Fruit fly (Drosophila melanogaster) whole organism, embryonic: ENCODE results near the gene inaE.
A peak's percentile ranks its signal among the peaks of the same experiment; 100 is the strongest.

Experiments used
- CG10321 ChIP-seq: fragments of 200-800 bp; sonication (Bioruptor generic); IDR thresholded peaks from 2 replicates; pipeline ENCODE4 v1.3.6; 2022; ENCODE audit warnings: missing biosample characterization, missing genetic modification characterization
- CG10431 ChIP-seq: fragments of 200-800 bp; sonication (Bioruptor generic); optimal IDR thresholded peaks from 3 replicates; lab custom pipeline; 2018; ENCODE audit warnings: missing biosample characterization, mild to moderate bottlenecking, missing genetic modification characterization
- CG10654 ChIP-seq: fragments of 200-800 bp; sonication (Bioruptor generic); optimal IDR thresholded peaks from 2 replicates; lab custom pipeline; 2016; ENCODE audit warnings: missing biosample characterization, missing genetic modification characterization
- CG11093 ChIP-seq: fragments of 200-800 bp; sonication (Bioruptor generic); IDR thresholded peaks from 3 replicates; pipeline ENCODE4 v1.3.6; 2022; ENCODE audit warnings: missing biosample characterization, missing genetic modification characterization
- CG13123 ChIP-seq: fragments of 200-800 bp; sonication (Bioruptor generic); optimal IDR thresholded peaks from 2 replicates; lab custom pipeline; 2016; ENCODE audit warnings: missing biosample characterization, missing genetic modification characterization
- CG13424 ChIP-seq: fragments of 200-800 bp; sonication (Bioruptor generic); optimal IDR thresholded peaks from 2 replicates; lab custom pipeline; 2019; ENCODE audit warnings: missing biosample characterization, mild to moderate bottlenecking, missing genetic modification characterization, moderate library complexity
- CG13775 ChIP-seq: fragments of 200-800 bp; sonication (Bioruptor generic); optimal IDR thresholded peaks from 3 replicates; lab custom pipeline; 2017; ENCODE audit warnings: missing biosample characterization, mild to moderate bottlenecking, missing genetic modification characterization
- CG14710 ChIP-seq: fragments of 200-800 bp; sonication (Bioruptor generic); optimal IDR thresholded peaks from 3 replicates; lab custom pipeline; 2019; ENCODE audit warnings: missing biosample characterization, mild to moderate bottlenecking, missing genetic modification characterization, moderate library complexity
- CG1529 ChIP-seq: fragments of 200-800 bp; sonication (Bioruptor generic); optimal IDR thresholded peaks from 3 replicates; lab custom pipeline; 2018; ENCODE audit warnings: missing biosample characterization, missing genetic modification characterization
- CG16815 ChIP-seq: fragments of 200-800 bp; sonication (Bioruptor generic); optimal IDR thresholded peaks from 3 replicates; lab custom pipeline; 2017; ENCODE audit warnings: missing biosample characterization, mild to moderate bottlenecking, missing genetic modification characterization
- CG17568 ChIP-seq: fragments of 200-800 bp; sonication (Bioruptor generic); optimal IDR thresholded peaks from 2 replicates; lab custom pipeline; 2018; ENCODE audit warnings: missing biosample characterization, mild to moderate bottlenecking, missing genetic modification characterization, moderate library complexity
- CG17612 ChIP-seq: fragments of 200-800 bp; sonication (Bioruptor generic); IDR thresholded peaks from 2 replicates; pipeline ENCODE4 v1.3.6; 2022; ENCODE audit warnings: missing biosample characterization, missing genetic modification characterization
- CG2889 ChIP-seq: fragments of 200-800 bp; sonication (Bioruptor generic); IDR thresholded peaks from 3 replicates; pipeline ENCODE4 v1.3.6; 2022; ENCODE audit warnings: missing biosample characterization, missing genetic modification characterization
- CG30020 ChIP-seq: fragments of 200-800 bp; optimal IDR thresholded peaks from 2 replicates; lab custom pipeline; 2019; ENCODE audit warnings: missing biosample characterization, mild to moderate bottlenecking, missing genetic modification characterization, moderate library complexity
- CG31224 ChIP-seq: fragments of 200-800 bp; sonication (Bioruptor generic); IDR thresholded peaks from 2 replicates; pipeline ENCODE4 v1.3.6; 2022; ENCODE audit warnings: missing biosample characterization, missing genetic modification characterization
- CG31365 ChIP-seq: fragments of 200-800 bp; sonication (Bioruptor generic); optimal IDR thresholded peaks from 2 replicates; lab custom pipeline; 2018; ENCODE audit warnings: missing biosample characterization, mild to moderate bottlenecking, missing genetic modification characterization
- CG3726 ChIP-seq: fragments of 200-800 bp; sonication (Bioruptor generic); IDR thresholded peaks from 3 replicates; pipeline ENCODE4, ENCODE4 v1.3.6; 2022; ENCODE audit warnings: missing biosample characterization, missing genetic modification characterization
- CG6175 ChIP-seq: fragments of 200-800 bp; sonication (Bioruptor generic); IDR thresholded peaks from 3 replicates; pipeline ENCODE4 v1.3.6; 2022; ENCODE audit warnings: missing biosample characterization, missing genetic modification characterization
- CG6254 ChIP-seq: fragments of 200-800 bp; sonication (Bioruptor generic); optimal IDR thresholded peaks from 3 replicates; lab custom pipeline; 2017; ENCODE audit warnings: mild to moderate bottlenecking, missing biosample characterization, missing genetic modification reagents, missing genetic modification characterization
- CG6765 ChIP-seq: fragments of 200-800 bp; sonication (Bioruptor generic); optimal IDR thresholded peaks from 3 replicates; lab custom pipeline; 2017; ENCODE audit warnings: missing biosample characterization, mild to moderate bottlenecking, missing genetic modification characterization
- CG7928 ChIP-seq: fragments of 200-800 bp; sonication (Bioruptor generic); optimal IDR thresholded peaks from 2 replicates; lab custom pipeline; 2017; ENCODE audit warnings: missing biosample characterization, mild to moderate bottlenecking, missing genetic modification characterization
- CG8478 ChIP-seq: fragments of >200 bp; optimal IDR thresholded peaks from 2 replicates; lab custom pipeline; 2018
- CG9609 ChIP-seq: fragments of 200-800 bp; sonication (Bioruptor generic); optimal IDR thresholded peaks from 3 replicates; lab custom pipeline; 2016; ENCODE audit warnings: missing biosample characterization, missing genetic modification characterization
- CG9932 ChIP-seq: fragments of 200-800 bp; sonication (Bioruptor generic); IDR thresholded peaks from 2 replicates; pipeline ENCODE4 v1.3.6; 2022; ENCODE audit warnings: missing biosample characterization, missing genetic modification characterization
- D19B ChIP-seq: fragments of 200-800 bp; sonication (Bioruptor generic); optimal IDR thresholded peaks from 2 replicates; lab custom pipeline; 2017; ENCODE audit warnings: missing biosample characterization, mild to moderate bottlenecking, missing genetic modification characterization
- Deaf1 ChIP-seq: fragments of 200-800 bp; optimal IDR thresholded peaks from 3 replicates; lab custom pipeline; 2019; ENCODE audit warnings: missing biosample characterization, mild to moderate bottlenecking, missing genetic modification characterization, moderate library complexity
- Dp ChIP-seq: fragments of 200-800 bp; sonication (Bioruptor generic); optimal IDR thresholded peaks from 2 replicates; lab custom pipeline; 2018; ENCODE audit warnings: missing biosample characterization, mild to moderate bottlenecking, missing genetic modification characterization, moderate library complexity
- Jarid2 ChIP-seq: fragments of 200-800 bp; sonication (Bioruptor generic); optimal IDR thresholded peaks from 3 replicates; lab custom pipeline; 2017; ENCODE audit warnings: mild to moderate bottlenecking, missing biosample characterization, missing genetic modification reagents, missing genetic modification characterization
- Mes4 ChIP-seq: fragments of 200-800 bp; sonication (Bioruptor generic); optimal IDR thresholded peaks from 2 replicates; lab custom pipeline; 2016; ENCODE audit warnings: missing biosample characterization, missing genetic modification characterization
- Pdp1 ChIP-seq, 2 experiments: fragments of 200-800 bp; sonication (Bioruptor generic); optimal IDR thresholded peaks; 3 replicates each; lab custom pipeline; 2016; ENCODE audit warnings: missing biosample characterization in 2 of 2, missing genetic modification characterization in 2 of 2, mild to moderate bottlenecking in 1 of 2, moderate library complexity in 1 of 2
- Xrp1 ChIP-seq: fragments of 200-800 bp; sonication (Bioruptor generic); IDR thresholded peaks from 2 replicates; pipeline ENCODE4 v1.3.6; 2022; ENCODE audit warnings: missing biosample characterization, missing genetic modification characterization
- ara ChIP-seq: fragments of 200-800 bp; sonication (Bioruptor generic); IDR thresholded peaks from 2 replicates; pipeline ENCODE4 v1.3.6; 2022; ENCODE audit warnings: missing biosample characterization, missing genetic modification characterization
- bowl ChIP-seq: fragments of 200-800 bp; sonication (Bioruptor generic); IDR thresholded peaks from 2 replicates; pipeline ENCODE4 v1.3.6; 2022; ENCODE audit warnings: missing biosample characterization, missing genetic modification characterization
- ewg ChIP-seq: fragments of 200-800 bp; sonication (Bioruptor generic); optimal IDR thresholded peaks from 3 replicates; lab custom pipeline; 2017; ENCODE audit warnings: mild to moderate bottlenecking, missing biosample characterization, missing genetic modification reagents, missing genetic modification characterization
- gcm2 ChIP-seq: fragments of 200-800 bp; sonication (Bioruptor generic); optimal IDR thresholded peaks from 2 replicates; lab custom pipeline; 2016; ENCODE audit warnings: missing biosample characterization, missing genetic modification characterization
- gt ChIP-seq: fragments of 200-800 bp; sonication (Bioruptor generic); IDR thresholded peaks from 2 replicates; pipeline ENCODE4 v1.3.6; 2022; ENCODE audit warnings: missing biosample characterization, missing genetic modification characterization
- hkb ChIP-seq, 2 experiments: fragments of 200-800 bp in 1 of 2; fragments of >200 bp in 1 of 2; sonication (Bioruptor generic) in 1 of 2; IDR thresholded peaks in 1 of 2; optimal IDR thresholded peaks in 1 of 2; 2 replicates each; pipeline versions ENCODE4 v1.3.6 to Lab custom; 2017 to 2022; ENCODE audit warnings: missing biosample characterization in 1 of 2, missing genetic modification characterization in 1 of 2
- hth ChIP-seq: fragments of >200 bp; optimal IDR thresholded peaks from 2 replicates; lab custom pipeline; 2017; ENCODE audit warnings: inconsistent platforms
- odd ChIP-seq: fragments of 200-800 bp; sonication (Bioruptor generic); optimal IDR thresholded peaks from 2 replicates; lab custom pipeline; 2017; ENCODE audit warnings: missing biosample characterization, mild to moderate bottlenecking, missing genetic modification characterization
- pnt ChIP-seq: fragments of 200-800 bp; sonication (Bioruptor generic); optimal IDR thresholded peaks from 3 replicates; lab custom pipeline; 2016; ENCODE audit warnings: missing biosample characterization, missing genetic modification characterization
- sc ChIP-seq, 3 experiments: fragments of >200 bp in 2 of 3; fragments of 200-800 bp in 1 of 3; sonication (Bioruptor generic) in 1 of 3; optimal IDR thresholded peaks; 2 replicates in 2 of 3; 3 replicates in 1 of 3; lab custom pipeline; 2017; ENCODE audit warnings: mild to moderate bottlenecking in 1 of 3, missing biosample characterization in 1 of 3, missing genetic modification characterization in 1 of 3, missing genetic modification reagents in 1 of 3
- scrt ChIP-seq: fragments of 200-800 bp; sonication (Bioruptor generic); optimal IDR thresholded peaks from 2 replicates; lab custom pipeline; 2018; ENCODE audit warnings: missing biosample characterization, mild to moderate bottlenecking, missing genetic modification characterization, moderate library complexity
- seq ChIP-seq: fragments of 200-800 bp; sonication (Bioruptor generic); IDR thresholded peaks from 2 replicates; pipeline ENCODE4 v1.3.6; 2022; ENCODE audit warnings: missing biosample characterization, missing genetic modification characterization
- sna ChIP-seq: fragments of 200-800 bp; sonication (Bioruptor generic); IDR thresholded peaks from 2 replicates; pipeline ENCODE4 v1.3.6; 2022; ENCODE audit warnings: missing biosample characterization, missing genetic modification characterization; ENCODE audit not compliant: partially characterized antibody
- ssp ChIP-seq: fragments of 200-800 bp; sonication (Bioruptor generic); IDR thresholded peaks from 2 replicates; pipeline ENCODE4 v1.3.6; 2022; ENCODE audit warnings: missing biosample characterization, missing genetic modification characterization
- tll ChIP-seq, 2 experiments: fragments of 200-800 bp in 1 of 2; fragments of >200 bp in 1 of 2; sonication (Bioruptor generic) in 1 of 2; optimal IDR thresholded peaks; 2 replicates each; lab custom pipeline; 2017 to 2019; ENCODE audit warnings: missing biosample characterization in 2 of 2, missing genetic modification characterization in 2 of 2, mild to moderate bottlenecking in 1 of 2, moderate library complexity in 1 of 2
- toy ChIP-seq: fragments of 200-800 bp; sonication (Bioruptor generic); IDR thresholded peaks from 2 replicates; pipeline ENCODE4 v1.3.6; 2022; ENCODE audit warnings: missing biosample characterization, missing genetic modification characterization
- trem ChIP-seq: fragments of 200-800 bp; optimal IDR thresholded peaks from 3 replicates; lab custom pipeline; 2019; ENCODE audit warnings: missing biosample characterization, mild to moderate bottlenecking, missing genetic modification characterization, moderate library complexity
- z ChIP-seq: fragments of 200-800 bp; sonication (Bioruptor generic); IDR thresholded peaks from 3 replicates; pipeline ENCODE4 v1.3.6; 2022; ENCODE audit warnings: missing biosample characterization, missing genetic modification characterization
- zf30C ChIP-seq: fragments of 200-800 bp; sonication (Bioruptor generic); optimal IDR thresholded peaks from 3 replicates; lab custom pipeline; 2018; ENCODE audit warnings: missing biosample characterization, mild to moderate bottlenecking, missing genetic modification characterization

The inaE gene

DNA sequence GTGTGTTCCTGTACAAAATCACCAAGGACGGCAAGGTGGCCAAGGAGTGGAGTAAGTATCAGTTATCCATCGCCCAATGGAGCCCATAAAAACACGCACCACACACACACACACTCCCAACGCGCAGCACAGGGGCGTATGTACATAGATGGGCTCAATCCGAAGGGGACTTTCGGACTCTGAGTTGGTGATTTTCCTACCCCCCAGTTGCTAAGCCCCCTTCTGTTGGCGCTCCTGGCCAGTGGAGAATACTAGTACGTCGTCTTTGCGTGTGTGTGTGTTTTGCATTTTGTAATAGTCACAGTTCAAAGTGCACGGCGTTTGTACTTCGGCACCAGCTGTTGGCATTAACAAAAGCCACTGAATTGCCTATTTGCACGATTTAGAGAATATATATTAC is 43.5 kb upstream of the inaE start (continued):
- peak; percentile 59 for TF ChIP-seq ewg
- TF ChIP-seq CG16815: peak; percentile 66
- peak; percentile 53; the same call in 1 of the 3 replicates for TF ChIP-seq z (GFP tag; lab: Robert Waterston, UW)
- no peak for TF ChIP-seq Deaf1 (tag; lab: Kevin White, UChicago)
- peak; percentile 72 for TF ChIP-seq ara (GFP tag; lab: Robert Waterston, UW)
- peak; percentile 86 for TF ChIP-seq Xrp1 (GFP tag; lab: Robert Waterston, UW)
- peak; percentile 71 for TF ChIP-seq CG10654 (GFP tag; lab: Kevin White, UChicago)
- peak; percentile 46 for TF ChIP-seq ssp (GFP tag; lab: Robert Waterston, UW)
- peak; percentile 21 for TF ChIP-seq CG13123
- TF ChIP-seq CG1529 (GFP tag; lab: Kevin White, UChicago): peak; percentile 37
- TF ChIP-seq CG30020: no peak
- no peak for TF ChIP-seq tll (GFP tag; optimal IDR thresholded peaks at IDR 0.05; lab: Kevin White, UChicago)
- peak; percentile 68 for TF ChIP-seq toy (GFP tag; lab: Robert Waterston, UW)
- TF ChIP-seq Pdp1 (GFP tag; optimal IDR thresholded peaks at IDR 0.05; lab: Kevin White, UChicago): peak; percentile 50 to 83
- peak; percentile 89 for TF ChIP-seq CG9932 (GFP tag; lab: Robert Waterston, UW)
- no peak for TF ChIP-seq sna (GFP tag; lab: Robert Waterston, UW)
- TF ChIP-seq CG3726 (GFP tag; lab: Robert Waterston, UW): peak; percentile 21; the same call in 1 of the 3 replicates
- TF ChIP-seq CG11093 (GFP tag; lab: Robert Waterston, UW): 0 out of 3 replicates have a peak, but pooled peaks have one; percentile 30
- no peak for TF ChIP-seq CG7928
- TF ChIP-seq zf30C: no peak
- peak; percentile 43 for TF ChIP-seq CG6254
- TF ChIP-seq Jarid2 (GFP tag; lab: Kevin White, UChicago): peak; percentile 36
- no peak for TF ChIP-seq sc (optimal IDR thresholded peaks at IDR 0.05; lab: Kevin White, UChicago)
- peak; percentile 15 for TF ChIP-seq sc (GFP tag; optimal IDR thresholded peaks at IDR 0.05; lab: Kevin White, UChicago)
- peak; percentile 58 for TF ChIP-seq Mes4 (GFP tag; lab: Kevin White, UChicago)
- peak; percentile 85 for TF ChIP-seq CG13424 (tag; lab: Kevin White, UChicago)
- peak; percentile 52 for TF ChIP-seq D19B
- no peak for TF ChIP-seq CG13775 (GFP tag; lab: Kevin White, UChicago)
- TF ChIP-seq CG14710 (tag; lab: Kevin White, UChicago): peak; percentile 26
- TF ChIP-seq Dp: no peak
- TF ChIP-seq gt (GFP tag; lab: Robert Waterston, UW): peak; percentile 51; the same call in 1 of the 2 replicates
- peak; percentile 76 for TF ChIP-seq CG9609 (GFP tag; lab: Kevin White, UChicago)
- peak; percentile 76 for TF ChIP-seq pnt (GFP tag; lab: Kevin White, UChicago)
- TF ChIP-seq hth: no peak
- peak; percentile 57 for TF ChIP-seq CG31224
- TF ChIP-seq CG17568 (GFP tag; lab: Kevin White, UChicago): peak; percentile 60
- TF ChIP-seq hkb (optimal IDR thresholded peaks at IDR 0.05; lab: Kevin White, UChicago): no peak
- peak; percentile 73 for TF ChIP-seq hkb (GFP tag; IDR thresholded peaks at IDR 0.05; lab: Robert Waterston, UW)
- peak; percentile 74 for TF ChIP-seq bowl (GFP tag; lab: Robert Waterston, UW)
- TF ChIP-seq seq (GFP tag; lab: Robert Waterston, UW): peak; percentile 70
- TF ChIP-seq scrt (GFP tag; lab: Kevin White, UChicago): peak; percentile 40
- TF ChIP-seq CG10321 (GFP tag; lab: Robert Waterston, UW): no peak
- TF ChIP-seq trem (tag; lab: Kevin White, UChicago): no peak
- TF ChIP-seq gcm2 (GFP tag; lab: Kevin White, UChicago): peak; percentile 71
- TF ChIP-seq CG6765 (GFP tag; lab: Kevin White, UChicago): peak; percentile 80
- peak; percentile 58; the same call in 1 of the 2 replicates for TF ChIP-seq CG17612 (GFP tag; lab: Robert Waterston, UW)
- TF ChIP-seq CG8478: no peak
- peak; percentile 4 for TF ChIP-seq CG31365 (tag; lab: Kevin White, UChicago)
- no peak for TF ChIP-seq CG10431
- TF ChIP-seq CG2889 (GFP tag; lab: Robert Waterston, UW): peak; percentile 71; the same call in 1 of the 3 replicates
- TF ChIP-seq odd: peak; percentile 70
- peak; percentile 74; the same call in 2 of the 3 replicates for TF ChIP-seq CG6175
